Worm (Caenorhabditis elegans) whole organism, mixed stage, embryonic: ENCODE measurements around the gene F25H9.2.

ENCODE experiments used
- M03D4.4 ChIP-seq: sonication (generic microtip); optimal IDR thresholded peaks from 2 replicates; lab custom pipeline; 2017; ENCODE audit warnings: mild to moderate bottlenecking, missing genetic modification characterization, missing compliant biosample characterization
- bed-3 ChIP-seq: fragments of 200-800 bp; sonication (Bioruptor generic); optimal IDR thresholded peaks from 3 replicates; lab custom pipeline; 2018; ENCODE audit warnings: mild to moderate bottlenecking, missing genetic modification characterization, moderate library complexity, missing compliant biosample characterization
- blmp-1 ChIP-seq: fragments of 150-350 bp; optimal IDR thresholded peaks from 2 replicates; lab custom pipeline; 2014; ENCODE audit warnings: missing biosample characterization, missing genetic modification characterization
- ceh-43 ChIP-seq: fragments of 200-800 bp; sonication (Bioruptor generic); optimal IDR thresholded peaks from 2 replicates; lab custom pipeline; 2018; ENCODE audit warnings: mild to moderate bottlenecking, missing genetic modification characterization, moderate library complexity, missing compliant biosample characterization
- ceh-83 ChIP-seq: fragments of 200-800 bp; sonication (Bioruptor generic); optimal IDR thresholded peaks from 2 replicates; lab custom pipeline; 2018; ENCODE audit warnings: mild to moderate bottlenecking, missing genetic modification characterization, missing compliant biosample characterization
- ces-1 ChIP-seq: fragments of 150-350 bp; optimal IDR thresholded peaks from 2 replicates; lab custom pipeline; 2014; ENCODE audit warnings: missing biosample characterization, missing genetic modification reagents, missing genetic modification characterization
- cnd-1 ChIP-seq: fragments of 200-800 bp; sonication (Bioruptor generic); optimal IDR thresholded peaks from 2 replicates; lab custom pipeline; 2018; ENCODE audit warnings: mild to moderate bottlenecking, missing genetic modification characterization, missing compliant biosample characterization
- drap-1 ChIP-seq: fragments of 200-800 bp; sonication (Bioruptor generic); optimal IDR thresholded peaks from 3 replicates; lab custom pipeline; 2018; ENCODE audit warnings: mild to moderate bottlenecking, missing genetic modification characterization, missing compliant biosample characterization
- elt-1 ChIP-seq: sonication (generic microtip); optimal IDR thresholded peaks from 2 replicates; lab custom pipeline; 2017; ENCODE audit warnings: missing genetic modification characterization, mild to moderate bottlenecking, missing compliant biosample characterization, antibody characterized with exemption, moderate library complexity, borderline replicate concordance; ENCODE audit not compliant: insufficient read depth
- elt-3 ChIP-seq: fragments of 150-350 bp; optimal IDR thresholded peaks from 2 replicates; lab custom pipeline; 2014; ENCODE audit warnings: missing biosample characterization, missing genetic modification characterization
- ham-2 ChIP-seq: fragments of 200-800 bp; sonication (Bioruptor generic); optimal IDR thresholded peaks from 2 replicates; lab custom pipeline; 2018; ENCODE audit warnings: mild to moderate bottlenecking, missing genetic modification characterization, missing compliant biosample characterization
- hlh-1 ChIP-seq: fragments of 150-350 bp; optimal IDR thresholded peaks from 2 replicates; lab custom pipeline; 2014; ENCODE audit warnings: missing biosample characterization, missing genetic modification reagents, missing genetic modification characterization
- lin-13 ChIP-seq: fragments of 150-350 bp; optimal IDR thresholded peaks from 2 replicates; lab custom pipeline; 2014; ENCODE audit warnings: missing biosample characterization, missing genetic modification characterization
- lin-32 ChIP-seq: fragments of 200-800 bp; sonication (Bioruptor generic); optimal IDR thresholded peaks from 2 replicates; lab custom pipeline; 2018; ENCODE audit warnings: mild to moderate bottlenecking, missing genetic modification characterization, missing compliant biosample characterization
- lsy-2 ChIP-seq: fragments of 150-350 bp; optimal IDR thresholded peaks from 2 replicates; lab custom pipeline; 2014; ENCODE audit warnings: missing biosample characterization, missing genetic modification characterization
- mab-5 ChIP-seq: fragments of 150-350 bp; optimal IDR thresholded peaks from 2 replicates; lab custom pipeline; 2014; ENCODE audit warnings: missing biosample characterization, missing genetic modification characterization
- mep-1 ChIP-seq: fragments of 150-350 bp; optimal IDR thresholded peaks from 2 replicates; lab custom pipeline; 2017; ENCODE audit warnings: missing biosample characterization, missing genetic modification reagents, missing genetic modification characterization, inconsistent platforms
- mls-2 ChIP-seq: sonication (generic microtip); optimal IDR thresholded peaks from 2 replicates; lab custom pipeline; 2016; ENCODE audit warnings: mild to moderate bottlenecking, missing genetic modification characterization, moderate library complexity, missing compliant biosample characterization
- nhr-28 ChIP-seq: fragments of 150-350 bp; optimal IDR thresholded peaks from 2 replicates; lab custom pipeline; 2014; ENCODE audit warnings: missing biosample characterization, missing genetic modification characterization
- nhr-76 ChIP-seq: sonication (generic microtip); optimal IDR thresholded peaks from 2 replicates; lab custom pipeline; 2017; ENCODE audit warnings: missing biosample characterization, missing genetic modification characterization
- pha-4 ChIP-seq: fragments of 150-350 bp; optimal IDR thresholded peaks from 2 replicates; lab custom pipeline; 2018; ENCODE audit warnings: missing biosample characterization, missing genetic modification reagents, missing genetic modification characterization
- sem-2 ChIP-seq: fragments of 200-800 bp; sonication (Bioruptor generic); optimal IDR thresholded peaks from 2 replicates; lab custom pipeline; 2018; ENCODE audit warnings: mild to moderate bottlenecking, missing genetic modification characterization, missing compliant biosample characterization
- snpc-4 ChIP-seq: fragments of 150-350 bp; optimal IDR thresholded peaks from 2 replicates; lab custom pipeline; 2014; ENCODE audit warnings: missing biosample characterization, missing genetic modification characterization
- tbx-8 ChIP-seq: fragments of 200-800 bp; sonication (Bioruptor generic); optimal IDR thresholded peaks from 2 replicates; lab custom pipeline; 2018; ENCODE audit warnings: mild to moderate bottlenecking, missing genetic modification characterization, moderate library complexity, missing compliant biosample characterization
- unc-120 ChIP-seq: sonication (generic microtip); optimal IDR thresholded peaks from 2 replicates; lab custom pipeline; 2017; ENCODE audit warnings: missing genetic modification characterization, missing compliant biosample characterization; ENCODE audit not compliant: poor library complexity, severe bottlenecking
- unc-39 ChIP-seq: fragments of 150-350 bp; optimal IDR thresholded peaks from 2 replicates; lab custom pipeline; 2014; ENCODE audit warnings: missing biosample characterization, missing genetic modification characterization
- unc-62 ChIP-seq: fragments of 150-350 bp; optimal IDR thresholded peaks from 2 replicates; lab custom pipeline; 2014; ENCODE audit warnings: missing biosample characterization, missing genetic modification reagents, missing genetic modification characterization
- zip-8 ChIP-seq: fragments of 150-350 bp; optimal IDR thresholded peaks from 2 replicates; lab custom pipeline; 2014; ENCODE audit warnings: missing biosample characterization, missing genetic modification characterization
- ztf-11 ChIP-seq: fragments of 150-350 bp; optimal IDR thresholded peaks from 2 replicates; lab custom pipeline; 2014; ENCODE audit warnings: missing biosample characterization, missing genetic modification characterization

F25H9.2 gene

ce11 chrV:13411992-13412298 is 45.9 kb upstream of the F25H9.2 start:
- TF ChIP-seq lsy-2 (tag; lab: Kevin White, UChicago) = no peak
- no peak for TF ChIP-seq mep-1 (tag; lab: Kevin White, UChicago)
- TF ChIP-seq drap-1 (GFP tag; lab: Kevin White, UChicago) = no peak
- no peak for TF ChIP-seq unc-62 (GFP tag; lab: Kevin White, UChicago)
- no peak for TF ChIP-seq hlh-1
- no peak for TF ChIP-seq ham-2 (GFP tag; lab: Kevin White, UChicago)
- no peak for TF ChIP-seq snpc-4 (tag; lab: Kevin White, UChicago)
- no peak for TF ChIP-seq lin-13 (tag; lab: Kevin White, UChicago)
- TF ChIP-seq cnd-1 = no peak
- TF ChIP-seq lin-32 = no peak
- no peak for TF ChIP-seq zip-8 (tag; lab: Kevin White, UChicago)
- no peak for TF ChIP-seq elt-3
- no peak for TF ChIP-seq sem-2 (GFP tag; lab: Kevin White, UChicago)
- TF ChIP-seq blmp-1 (tag; lab: Kevin White, UChicago) = no peak
- no peak for TF ChIP-seq elt-1 (tag; lab: Kevin White, UChicago)
- TF ChIP-seq ztf-11 (tag; lab: Kevin White, UChicago) = no peak
- no peak for TF ChIP-seq unc-120 (tag; lab: Kevin White, UChicago)
- no peak for TF ChIP-seq tbx-8 (GFP tag; lab: Kevin White, UChicago)

ce11 chrV:13413301-13413700 is 44.6 kb upstream of the F25H9.2 start:
- no peak for TF ChIP-seq mls-2
- peak; percentile 46 for TF ChIP-seq elt-3
- no peak for TF ChIP-seq nhr-76 (tag; lab: Kevin White, UChicago)
- peak; percentile 57 for TF ChIP-seq blmp-1 (tag; lab: Kevin White, UChicago)
- peak; percentile 82 for TF ChIP-seq elt-1 (tag; lab: Kevin White, UChicago)

- TF ChIP-seq elt-1 (tag; lab: Kevin White, UChicago) = peak; percentile 71
- TF ChIP-seq M03D4.4 (tag; lab: Kevin White, UChicago) = no peak
- peak; percentile 41 for TF ChIP-seq blmp-1 (tag; lab: Kevin White, UChicago)
Observed at ce11 chrV:13414585-13414984, 43.3 kb upstream of the F25H9.2 start, which contains the start of gene cut-2. Gene cut-2 (plus strand): TSS chrV:13414949.

DNA sequence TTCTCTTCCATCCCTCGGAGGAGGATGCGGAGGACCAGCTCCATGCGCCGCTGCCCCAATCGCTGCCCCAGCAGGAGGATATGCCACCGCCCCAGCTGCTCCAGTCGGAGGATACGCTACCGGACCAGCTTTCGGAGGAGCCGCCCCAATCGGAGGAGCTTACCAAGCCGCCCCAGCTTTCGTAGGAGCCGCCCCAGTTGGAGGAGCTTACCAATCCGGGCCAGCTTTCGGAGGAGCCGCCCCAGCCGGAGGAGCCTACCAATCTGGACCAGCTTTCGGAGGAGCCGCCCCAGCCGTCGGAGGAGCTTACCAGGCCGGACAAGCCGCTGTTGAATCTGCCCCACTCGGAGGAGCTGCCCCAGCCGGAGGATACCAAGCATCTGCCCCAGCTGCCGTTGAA is 42.4 kb upstream of the F25H9.2 start:
- no peak for TF ChIP-seq pha-4 (tag; lab: Kevin White, UChicago)
- no peak for TF ChIP-seq tbx-8 (GFP tag; lab: Kevin White, UChicago)
- TF ChIP-seq ceh-43 (GFP tag; lab: Kevin White, UChicago) = peak; percentile 6
- TF ChIP-seq ceh-83 (GFP tag; lab: Kevin White, UChicago) = peak; percentile 31
- TF ChIP-seq elt-1 (tag; lab: Kevin White, UChicago) = no peak
- no peak for TF ChIP-seq mab-5 (tag; lab: Kevin White, UChicago)
- no peak for TF ChIP-seq lsy-2 (tag; lab: Kevin White, UChicago)
- no peak for TF ChIP-seq lin-13 (tag; lab: Kevin White, UChicago)

DNA sequence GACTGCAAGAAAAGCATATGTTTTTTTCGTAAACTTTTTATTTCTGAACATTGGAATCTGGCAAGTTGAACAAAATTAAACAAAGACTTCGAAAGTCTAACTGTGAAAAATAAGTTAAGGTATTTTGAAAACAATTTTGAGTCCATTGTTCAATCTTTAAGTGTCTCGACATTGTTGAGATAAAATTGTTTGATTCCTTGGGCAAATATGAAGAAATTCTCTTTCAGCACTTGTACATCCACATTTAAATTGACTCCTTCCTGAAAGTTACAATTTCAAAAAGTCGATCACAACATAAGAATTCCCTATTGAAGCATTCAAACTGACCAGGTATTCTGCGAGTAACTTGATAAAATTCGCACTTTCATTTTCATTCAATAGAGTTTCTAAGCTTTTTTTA is 41.8 kb upstream of the F25H9.2 start:
- TF ChIP-seq unc-39 (tag; lab: Kevin White, UChicago) (no peak), ceh-43 (GFP tag; lab: Kevin White, UChicago) (no peak), nhr-28 (no peak), pha-4 (tag; lab: Kevin White, UChicago) (no peak), unc-120 (tag; lab: Kevin White, UChicago) (no peak), tbx-8 (GFP tag; lab: Kevin White, UChicago) (no peak), drap-1 (GFP tag; lab: Kevin White, UChicago) (no peak), mep-1 (tag; lab: Kevin White, UChicago) (no peak), lsy-2 (tag; lab: Kevin White, UChicago) (no peak), bed-3 (GFP tag; lab: Kevin White, UChicago) (no peak), snpc-4 (tag; lab: Kevin White, UChicago) (no peak), elt-1 (tag; lab: Kevin White, UChicago) (no peak), nhr-76 (tag; lab: Kevin White, UChicago) (no peak), ztf-11 (tag; lab: Kevin White, UChicago) (no peak), ces-1 (GFP tag; lab: Kevin White, UChicago) (no peak), sem-2 (GFP tag; lab: Kevin White, UChicago) (no peak), blmp-1 (tag; lab: Kevin White, UChicago) (no peak), lin-13 (tag; lab: Kevin White, UChicago) (no peak)
